Fruit fly (Drosophila melanogaster) whole organism, pupa: Measurements from ENCODE around the gene fzy.

ENCODE experiments used
- CG10348 ChIP-seq: fragments of 200-800 bp; sonication (Bioruptor generic); IDR thresholded peaks from 2 replicates; pipeline ENCODE4 v1.3.6; 2022; ENCODE audit warnings: missing biosample characterization, missing genetic modification characterization
- CG13204 ChIP-seq: fragments of 200-800 bp; sonication (Bioruptor generic); optimal IDR thresholded peaks from 2 replicates; lab custom pipeline; 2018; ENCODE audit warnings: missing biosample characterization, mild to moderate bottlenecking, missing genetic modification characterization, moderate library complexity
- CG15710 ChIP-seq: fragments of 200-800 bp; sonication (Bioruptor generic); optimal IDR thresholded peaks from 2 replicates; lab custom pipeline; 2018; ENCODE audit warnings: missing biosample characterization, mild to moderate bottlenecking, missing genetic modification characterization, moderate library complexity
- CG8301 ChIP-seq: fragments of 200-800 bp; sonication (Bioruptor generic); optimal IDR thresholded peaks from 2 replicates; lab custom pipeline; 2018; ENCODE audit warnings: missing biosample characterization, mild to moderate bottlenecking, missing genetic modification characterization
- CG9948 ChIP-seq: fragments of 200-800 bp; sonication (Bioruptor generic); optimal IDR thresholded peaks from 2 replicates; lab custom pipeline; 2018; ENCODE audit warnings: missing biosample characterization, mild to moderate bottlenecking, missing genetic modification characterization, moderate library complexity
- D1 ChIP-seq: fragments of 200-800 bp; sonication (Bioruptor generic); optimal IDR thresholded peaks from 2 replicates; lab custom pipeline; 2018; ENCODE audit warnings: missing biosample characterization, mild to moderate bottlenecking, missing genetic modification characterization, moderate library complexity
- EcR ChIP-seq: fragments of 200-800 bp; sonication (Bioruptor generic); optimal IDR thresholded peaks from 3 replicates; lab custom pipeline; 2019; ENCODE audit warnings: missing biosample characterization, missing genetic modification characterization, mild to moderate bottlenecking, moderate library complexity, missing genetic modification reagents
- gl ChIP-seq: fragments of 200-800 bp; sonication (Bioruptor generic); optimal IDR thresholded peaks from 2 replicates; lab custom pipeline; 2018; ENCODE audit warnings: missing biosample characterization, mild to moderate bottlenecking, missing genetic modification characterization

DNA sequence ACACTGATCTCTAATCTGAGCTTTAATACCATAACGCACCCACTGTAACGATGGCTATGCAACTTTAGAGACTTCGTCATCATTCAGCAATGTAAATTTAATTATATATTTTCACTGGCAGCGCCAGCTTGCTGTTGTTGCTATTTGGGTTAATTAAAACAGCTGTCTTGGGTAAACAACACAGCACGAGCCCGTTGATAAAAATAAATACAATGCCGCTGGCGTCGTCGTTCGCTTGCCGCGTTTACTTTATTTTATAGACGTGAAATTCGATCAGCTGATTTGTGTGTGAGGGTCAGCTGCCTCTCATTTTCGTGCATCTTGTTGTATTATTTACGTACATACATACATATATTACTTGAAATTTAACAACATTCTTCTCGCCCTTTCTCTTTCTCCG is 38.0 kb upstream of the fzy start:
- TF ChIP-seq EcR (GFP tag; lab: Kevin White, UChicago) (no peak), CG10348 (GFP tag; lab: Robert Waterston, UW) (no peak), D1 (tag; lab: Kevin White, UChicago) (no peak), gl (no peak), CG9948 (tag; lab: Kevin White, UChicago) (no peak), CG8301 (tag; lab: Kevin White, UChicago) (no peak), CG13204 (GFP tag; lab: Kevin White, UChicago) (no peak), CG15710 (tag; lab: Kevin White, UChicago) (no peak)
